Worm (Caenorhabditis elegans) whole organism, midembryonic: ENCODE data around the gene ptr-19.

Experiments used
- T22C8.4 ChIP-seq: fragments of 200-800 bp; sonication (Bioruptor generic); IDR thresholded peaks from 2 replicates; pipeline ENCODE4 v1.3.6; 2022; ENCODE audit warnings: missing genetic modification characterization, missing compliant biosample characterization
- flt-1 ChIP-seq: fragments of 200-800 bp; sonication (Bioruptor generic); IDR thresholded peaks from 2 replicates; pipeline ENCODE4 v1.3.6; 2022; ENCODE audit warnings: missing genetic modification characterization, missing compliant biosample characterization
- klf-2 ChIP-seq: fragments of 200-800 bp; sonication (Bioruptor generic); conservative IDR thresholded peaks from 2 replicates; pipeline ENCODE4 v1.3.6; 2022; ENCODE audit warnings: missing genetic modification reagents, missing genetic modification characterization, missing compliant biosample characterization
- ztf-23 ChIP-seq: fragments of 200-800 bp; sonication (Bioruptor generic); IDR thresholded peaks from 2 replicates; pipeline ENCODE4 v1.3.6; 2022; ENCODE audit warnings: missing genetic modification reagents, missing genetic modification characterization, missing compliant biosample characterization
- ztf-29 ChIP-seq: fragments of 200-800 bp; sonication (Bioruptor generic); IDR thresholded peaks from 2 replicates; pipeline ENCODE4 v1.3.6; 2022; ENCODE audit warnings: missing genetic modification reagents, missing genetic modification characterization, missing compliant biosample characterization

DNA sequence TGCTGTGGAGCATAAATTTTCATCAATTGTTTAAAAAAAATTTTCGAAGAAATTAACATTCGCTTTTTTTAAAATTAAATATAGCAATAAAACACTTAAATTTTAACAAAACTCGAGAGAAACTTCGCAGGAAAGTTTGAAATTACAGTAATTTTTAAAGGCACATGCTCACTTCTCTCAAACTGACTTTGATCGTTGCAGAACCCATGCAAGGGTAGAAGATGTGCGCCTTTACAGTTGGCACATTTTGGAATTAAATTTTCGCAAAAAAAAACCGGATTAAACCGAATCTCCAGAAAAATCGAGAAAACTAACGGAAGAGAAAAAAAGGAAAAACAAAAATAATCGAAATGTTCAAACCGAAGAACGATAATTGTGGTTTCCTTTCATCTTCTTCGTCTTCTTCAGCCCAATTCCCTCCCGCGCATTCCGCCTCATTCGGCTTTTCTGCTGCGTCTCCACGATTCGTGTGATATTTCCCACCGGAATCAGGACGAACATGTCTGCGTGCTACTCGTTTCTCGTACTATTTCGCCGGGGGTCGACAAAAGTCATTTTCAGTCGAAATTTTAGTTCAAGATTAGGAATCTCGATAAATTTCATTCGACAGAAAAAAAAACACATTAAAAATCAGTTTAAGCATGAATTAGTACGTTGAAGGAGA, 45.2 kb upstream of the ptr-19 start:
- no peak for TF ChIP-seq ztf-23 (GFP tag; lab: Robert Waterston, UW)
- TF ChIP-seq klf-2, result no peak
- TF ChIP-seq T22C8.4, result no peak
- no peak for TF ChIP-seq ztf-29 (GFP tag; lab: Robert Waterston, UW)
- no peak for TF ChIP-seq flt-1 (GFP tag; lab: Robert Waterston, UW)
